Fruit fly (Drosophila melanogaster) whole organism, adult: ENCODE results near the gene dyl.

ENCODE experiments used
- CG5204 ChIP-seq: fragments of 200-800 bp; sonication (Bioruptor generic); optimal IDR thresholded peaks from 2 replicates; lab custom pipeline; 2016; ENCODE audit warnings: missing biosample characterization, missing genetic modification characterization
- Mnt ChIP-seq: fragments of 200-800 bp; sonication (Bioruptor generic); optimal IDR thresholded peaks from 2 replicates; lab custom pipeline; 2016; ENCODE audit warnings: missing biosample characterization, mild to moderate bottlenecking, missing genetic modification characterization
- kay ChIP-seq: fragments of 200-800 bp; sonication (Bioruptor generic); peaks from one replicate; lab custom pipeline; 2016; ENCODE audit warnings: missing biosample characterization, missing genetic modification characterization, borderline replicate concordance

dm6 chr3L:4349314-4349713, 41.8 kb upstream of the dyl start:
- TF ChIP-seq kay (GFP tag; lab: Kevin White, UChicago) (no peak), CG5204 (GFP tag; lab: Kevin White, UChicago) (no peak), Mnt (GFP tag; lab: Kevin White, UChicago) (no peak)
